Worm (Caenorhabditis elegans) whole organism, early embryonic: Measurements from ENCODE around the gene lido-14.

ENCODE experiments used
- B0310.2 ChIP-seq: sonication (generic microtip); optimal IDR thresholded peaks from 2 replicates; lab custom pipeline; 2016; ENCODE audit warnings: mild to moderate bottlenecking, missing genetic modification characterization, missing compliant biosample characterization
- F13C5.2 ChIP-seq: sonication (generic microtip); optimal IDR thresholded peaks from 2 replicates; lab custom pipeline; 2017; ENCODE audit warnings: mild to moderate bottlenecking, missing genetic modification characterization, inconsistent platforms, missing compliant biosample characterization
- aly-1 ChIP-seq: sonication (generic microtip); optimal IDR thresholded peaks from 2 replicates; lab custom pipeline; 2016; ENCODE audit warnings: missing genetic modification characterization, missing compliant biosample characterization
- ama-1 ChIP-seq: fragments of 150-350 bp; optimal IDR thresholded peaks from 2 replicates; lab custom pipeline; 2014
- ceh-13 ChIP-seq: fragments of 200-800 bp; sonication (Bioruptor generic); optimal IDR thresholded peaks from 2 replicates; lab custom pipeline; 2018; ENCODE audit warnings: mild to moderate bottlenecking, missing genetic modification characterization, missing compliant biosample characterization
- ceh-36 ChIP-seq: sonication (generic microtip); optimal IDR thresholded peaks from 2 replicates; lab custom pipeline; 2016; ENCODE audit warnings: missing genetic modification characterization, inconsistent platforms, missing compliant biosample characterization
- ets-7 ChIP-seq: sonication (generic microtip); optimal IDR thresholded peaks from 2 replicates; lab custom pipeline; 2016; ENCODE audit warnings: missing genotype, missing genetic modification characterization, missing compliant biosample characterization
- flt-1 ChIP-seq: fragments of 200-800 bp; sonication (Bioruptor generic); IDR thresholded peaks from 2 replicates; pipeline ENCODE4 v1.3.6; 2022; ENCODE audit warnings: missing genetic modification characterization, missing compliant biosample characterization
- hmbx-1 ChIP-seq: sonication (generic microtip); optimal IDR thresholded peaks from 2 replicates; lab custom pipeline; 2016; ENCODE audit warnings: mild to moderate bottlenecking, missing genetic modification characterization, missing compliant biosample characterization
- hmg-4 ChIP-seq: fragments of 200-800 bp; sonication (Bioruptor generic); optimal IDR thresholded peaks from 2 replicates; lab custom pipeline; 2018; ENCODE audit warnings: mild to moderate bottlenecking, missing genetic modification characterization, missing compliant biosample characterization
- hnd-1 ChIP-seq: sonication (generic microtip); optimal IDR thresholded peaks from 2 replicates; lab custom pipeline; 2016; ENCODE audit warnings: missing genetic modification characterization, missing compliant biosample characterization
- pes-1 ChIP-seq: fragments of 200-800 bp; sonication (Bioruptor generic); IDR thresholded peaks from 2 replicates; pipeline ENCODE4 v1.3.6; 2022; ENCODE audit warnings: missing genetic modification reagents, missing genetic modification characterization, missing compliant biosample characterization
- scrt-1 ChIP-seq: fragments of 200-800 bp; sonication (Bioruptor generic); IDR thresholded peaks from 2 replicates; pipeline ENCODE4 v1.3.6; 2022; ENCODE audit warnings: missing genetic modification characterization, missing compliant biosample characterization
- sea-1 ChIP-seq: fragments of 200-800 bp; sonication (Bioruptor generic); conservative IDR thresholded peaks from 2 replicates; pipeline ENCODE4 v1.3.6; 2022; ENCODE audit warnings: missing genetic modification characterization, missing compliant biosample characterization
- tbx-11 ChIP-seq: fragments of 200-800 bp; sonication (Bioruptor generic); IDR thresholded peaks from 2 replicates; pipeline ENCODE4 v1.3.6; 2022; ENCODE audit warnings: missing genetic modification characterization, missing compliant biosample characterization
- tbx-37 ChIP-seq: fragments of 200-800 bp; sonication (Bioruptor generic); conservative IDR thresholded peaks from 2 replicates; pipeline ENCODE4 v1.3.6; 2022; ENCODE audit warnings: missing genetic modification reagents, missing genetic modification characterization, missing compliant biosample characterization
- tra-4 ChIP-seq: sonication (generic microtip); optimal IDR thresholded peaks from 2 replicates; lab custom pipeline; 2017; ENCODE audit warnings: missing genetic modification characterization, missing compliant biosample characterization

lido-14 gene

DNA sequence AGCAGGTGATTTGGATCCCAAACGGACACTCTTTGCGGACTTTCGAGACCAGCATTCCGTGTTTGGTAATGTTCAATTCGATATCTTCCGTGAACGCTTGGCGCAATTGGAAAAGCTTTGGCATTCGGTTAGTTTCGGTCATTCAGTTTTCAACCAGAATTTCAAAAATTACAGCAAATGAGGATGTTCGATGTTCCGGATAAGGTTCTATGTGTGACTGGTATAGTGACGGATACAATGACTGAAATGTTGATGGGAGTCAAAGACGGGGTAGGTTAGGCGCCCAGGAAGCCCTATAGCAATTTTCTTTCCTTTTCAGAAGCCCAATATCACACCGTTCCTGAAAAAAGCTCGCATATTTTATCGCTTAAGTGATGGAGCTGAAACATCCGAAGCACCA is 24.2 kb downstream of the lido-14 start:
- no peak for TF ChIP-seq hnd-1 (tag; lab: Kevin White, UChicago)

DNA sequence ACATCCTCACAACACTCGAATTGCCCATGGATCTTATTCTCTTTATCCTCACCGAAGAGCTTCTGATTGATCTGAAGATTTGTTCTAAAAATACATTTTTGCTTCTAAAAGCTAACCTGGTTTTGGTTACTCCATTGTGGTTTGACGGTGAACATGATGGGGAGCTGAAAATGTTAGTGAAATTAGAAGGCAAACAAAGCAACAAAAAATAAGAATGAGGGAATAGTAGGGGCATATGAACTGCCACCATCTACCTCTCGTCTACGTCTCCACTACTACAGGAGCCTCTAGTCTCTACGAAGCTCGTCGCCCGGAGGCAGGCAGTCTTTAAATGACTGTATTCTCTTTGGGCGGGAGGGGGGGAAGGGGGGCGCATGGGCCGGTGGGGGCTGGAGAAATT is 26.8 kb downstream of the lido-14 start, which contains the start of gene T06D4.2:
T06D4.2 (minus strand) TSS at position 170 of the 400 bp plus-strand sequence.
- no peak for TF ChIP-seq tra-4 (tag; lab: Kevin White, UChicago)
- no peak for TF ChIP-seq F13C5.2 (tag; lab: Kevin White, UChicago)
- TF ChIP-seq pes-1 (GFP tag; lab: Robert Waterston, UW): no peak
- no peak for TF ChIP-seq scrt-1 (GFP tag; lab: Robert Waterston, UW)
- TF ChIP-seq sea-1 (GFP tag; lab: Robert Waterston, UW): no peak
- no peak for TF ChIP-seq hmbx-1 (tag; lab: Kevin White, UChicago)
- no peak for TF ChIP-seq ama-1
- TF ChIP-seq ceh-13: no peak
- no peak for TF ChIP-seq aly-1

DNA sequence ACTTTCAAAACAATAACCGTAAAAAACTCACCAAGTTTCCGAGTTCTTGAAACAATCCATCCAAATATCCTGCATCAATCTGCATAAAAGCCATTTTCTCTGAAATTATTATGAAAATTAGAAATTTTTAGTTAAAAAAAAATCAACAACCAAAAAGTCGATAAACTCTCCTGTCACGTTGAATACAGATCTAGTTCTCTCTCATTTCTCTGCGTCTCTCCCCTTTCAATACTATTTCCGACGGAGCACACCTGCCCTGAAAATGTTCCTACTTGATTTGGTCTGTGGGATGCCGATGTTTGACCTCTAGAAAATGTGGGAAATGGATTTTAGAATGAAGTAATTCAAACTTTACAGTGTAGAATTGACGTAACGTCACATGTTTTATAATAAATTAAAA is 28.6 kb downstream of the lido-14 start, which contains the start of gene T06D4.6:
T06D4.6 (minus strand) TSS at position 101 of the 400 bp plus-strand sequence.
- TF ChIP-seq B0310.2 (no peak), flt-1 (GFP tag; lab: Robert Waterston, UW) (no peak), hmg-4 (GFP tag; lab: Kevin White, UChicago) (no peak), aly-1 (no peak), ama-1 (no peak), hmbx-1 (tag; lab: Kevin White, UChicago) (no peak)

DNA sequence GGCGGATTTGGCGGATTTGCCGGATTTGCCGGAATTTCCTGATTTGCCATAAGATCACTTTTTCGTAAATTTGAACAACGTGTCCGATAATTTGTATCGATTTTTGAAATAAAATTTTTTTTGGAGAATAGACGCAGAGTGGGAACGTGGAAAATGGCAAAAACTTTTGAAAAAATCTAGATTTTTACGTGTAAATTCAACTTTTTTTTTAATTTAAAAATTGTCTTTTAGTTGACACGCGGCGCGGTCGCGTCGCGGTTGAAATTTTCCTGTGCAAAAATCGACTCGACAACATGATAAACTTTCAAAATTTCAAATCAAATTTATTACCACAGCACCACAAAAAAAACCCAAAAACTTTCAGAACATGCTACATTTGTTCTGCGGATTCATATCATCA is 36.5 kb downstream of the lido-14 start, which contains the start of gene nep-20:
nep-20 (minus strand) TSS at position 101 of the 400 bp plus-strand sequence.
- TF ChIP-seq ceh-36 (tag; lab: Kevin White, UChicago) (no peak), pes-1 (GFP tag; lab: Robert Waterston, UW) (no peak), aly-1 (no peak), ets-7 (tag; lab: Kevin White, UChicago) (no peak)

DNA sequence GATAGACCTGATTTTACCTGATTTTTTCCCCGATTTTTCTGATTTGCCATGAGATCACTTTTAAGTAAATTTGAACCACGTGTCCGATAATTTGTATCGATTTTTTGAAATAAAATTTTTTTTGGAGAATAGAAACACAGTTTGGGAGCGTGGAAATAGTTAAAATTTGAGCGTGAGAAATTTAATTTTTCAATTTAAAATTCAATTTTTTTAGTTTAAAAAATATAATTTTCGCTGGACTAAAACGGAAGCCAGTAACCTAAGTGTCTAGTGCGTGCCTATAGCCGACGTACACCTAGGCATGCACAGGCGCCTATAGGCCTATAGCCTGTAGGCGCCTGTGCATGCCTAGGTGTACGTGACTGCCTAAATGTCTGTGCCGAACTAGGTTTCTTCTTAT is 40.3 kb downstream of the lido-14 start, which contains the start of gene nep-9:
nep-9 (minus strand) TSS at position 101 of the 400 bp plus-strand sequence.
- no peak for TF ChIP-seq aly-1

DNA sequence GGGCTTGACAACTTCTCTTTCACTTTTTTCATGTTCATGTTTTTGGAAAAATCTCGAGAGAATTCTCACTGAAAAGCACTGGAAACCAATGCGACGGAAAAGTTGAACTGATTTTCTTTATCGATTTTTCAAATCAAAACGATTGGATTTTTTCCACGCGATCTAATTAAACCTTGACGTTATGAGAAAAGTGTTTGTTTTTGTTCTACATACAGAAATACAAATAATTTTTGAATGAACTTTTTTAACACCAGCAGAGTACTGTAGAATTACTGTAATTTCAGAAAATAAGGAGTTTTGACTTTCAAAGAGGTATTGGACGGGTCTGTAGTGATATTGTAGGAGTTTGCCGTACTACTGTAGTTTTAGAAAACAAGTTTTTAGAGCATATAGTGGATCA is 43.9 kb downstream of the lido-14 start, which contains the start of gene nep-10:
nep-10 (minus strand) TSS at position 101 of the 400 bp plus-strand sequence.
- TF ChIP-seq tbx-37 (GFP tag; lab: Robert Waterston, UW): no peak
- no peak for TF ChIP-seq ama-1
- no peak for TF ChIP-seq pes-1 (GFP tag; lab: Robert Waterston, UW)
- no peak for TF ChIP-seq hmbx-1 (tag; lab: Kevin White, UChicago)
- no peak for TF ChIP-seq scrt-1 (GFP tag; lab: Robert Waterston, UW)
- TF ChIP-seq sea-1 (GFP tag; lab: Robert Waterston, UW): no peak
- TF ChIP-seq B0310.2: no peak
- TF ChIP-seq ceh-36 (tag; lab: Kevin White, UChicago): no peak
- TF ChIP-seq tbx-11: no peak
- no peak for TF ChIP-seq flt-1 (GFP tag; lab: Robert Waterston, UW)
- no peak for TF ChIP-seq F13C5.2 (tag; lab: Kevin White, UChicago)
- TF ChIP-seq hnd-1 (tag; lab: Kevin White, UChicago): no peak
- TF ChIP-seq hmg-4 (GFP tag; lab: Kevin White, UChicago): no peak
- no peak for TF ChIP-seq aly-1
- no peak for TF ChIP-seq ceh-13
- TF ChIP-seq tra-4 (tag; lab: Kevin White, UChicago): no peak
- TF ChIP-seq ets-7 (tag; lab: Kevin White, UChicago): no peak

DNA sequence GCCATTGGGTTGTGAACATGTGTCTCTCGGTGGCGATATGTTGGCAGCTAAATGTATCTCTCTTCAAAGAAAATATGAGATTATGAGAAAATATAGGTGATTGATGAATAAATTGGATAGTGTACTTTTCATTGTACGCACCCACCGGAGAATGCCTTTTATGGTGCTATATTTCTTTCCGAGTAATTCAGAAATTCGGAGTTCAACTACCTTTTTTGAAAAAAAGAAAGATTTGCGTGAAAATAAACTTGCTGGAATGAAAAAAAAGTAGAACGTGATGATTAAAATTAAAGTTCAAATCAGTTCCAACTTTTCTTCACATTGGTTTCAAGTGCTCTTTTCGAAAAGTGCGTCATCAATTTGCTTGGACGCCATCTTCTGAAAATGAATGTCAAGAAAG is 44.6 kb downstream of the lido-14 start, which contains the start of gene nep-8:
nep-8 (plus strand) TSS at position 301 of the 400 bp plus-strand sequence.
- TF ChIP-seq B0310.2: no peak
- TF ChIP-seq ama-1: no peak
- TF ChIP-seq ceh-36 (tag; lab: Kevin White, UChicago): no peak
- TF ChIP-seq ets-7 (tag; lab: Kevin White, UChicago): no peak
- no peak for TF ChIP-seq tra-4 (tag; lab: Kevin White, UChicago)
- TF ChIP-seq ceh-13: no peak
- TF ChIP-seq pes-1 (GFP tag; lab: Robert Waterston, UW): no peak
- no peak for TF ChIP-seq hmbx-1 (tag; lab: Kevin White, UChicago)
